Worm (Caenorhabditis elegans) whole organism, young adult: Measurements from ENCODE around the gene cox-6B.

Source experiments
- B0019.2 ChIP-seq: fragments of 200-800 bp; sonication (Bioruptor generic); conservative IDR thresholded peaks from 2 replicates; pipeline ENCODE4 v1.3.6; 2022; ENCODE audit warnings: missing genetic modification reagents, missing genetic modification characterization, missing compliant biosample characterization
- B0261.1 ChIP-seq: sonication (generic microtip); optimal IDR thresholded peaks from 2 replicates; lab custom pipeline; 2016; ENCODE audit warnings: mild to moderate bottlenecking, missing genetic modification characterization, moderate library complexity, missing compliant biosample characterization
- B0336.3 ChIP-seq: fragments of 200-800 bp; sonication (Bioruptor generic); IDR thresholded peaks from 2 replicates; pipeline ENCODE4 v1.3.6; 2022; ENCODE audit warnings: missing genetic modification characterization, missing compliant biosample characterization
- C17E4.6 ChIP-seq: fragments of 200-800 bp; sonication (Bioruptor generic); IDR thresholded peaks from 2 replicates; pipeline ENCODE4 v1.3.6; 2022; ENCODE audit warnings: missing genetic modification reagents, missing genetic modification characterization, missing compliant biosample characterization
- F23B12.7 ChIP-seq: sonication (generic microtip); optimal IDR thresholded peaks from 2 replicates; lab custom pipeline; 2017; ENCODE audit warnings: missing genetic modification characterization, mild to moderate bottlenecking, missing compliant biosample characterization, antibody characterized with exemption, moderate library complexity; ENCODE audit not compliant: insufficient read depth
- F39B2.1 ChIP-seq: fragments of 200-800 bp; sonication (Bioruptor generic); IDR thresholded peaks from 2 replicates; pipeline ENCODE4 v1.3.6; 2022; ENCODE audit warnings: missing genetic modification reagents, missing genetic modification characterization, missing compliant biosample characterization
- F55B11.4 ChIP-seq: sonication (generic microtip); optimal IDR thresholded peaks from 2 replicates; lab custom pipeline; 2016; ENCODE audit warnings: missing compliant biosample characterization, missing genetic modification characterization, borderline replicate concordance; ENCODE audit not compliant: insufficient read depth
- F57C9.4 ChIP-seq: sonication (generic microtip); optimal IDR thresholded peaks from 2 replicates; lab custom pipeline; 2017; ENCODE audit warnings: mild to moderate bottlenecking, missing genetic modification characterization, missing compliant biosample characterization
- T26A5.8 ChIP-seq: sonication (generic microtip); optimal IDR thresholded peaks from 2 replicates; lab custom pipeline; 2016; ENCODE audit warnings: missing genetic modification characterization, missing compliant biosample characterization
- Y53G8AR.9 ChIP-seq: fragments of 200-800 bp; sonication (Bioruptor generic); conservative IDR thresholded peaks from 2 replicates; pipeline ENCODE4 v1.3.6; 2022; ENCODE audit warnings: missing genetic modification reagents, missing genetic modification characterization, missing compliant biosample characterization
- Y95B8A.8 ChIP-seq: fragments of 200-800 bp; sonication (Bioruptor generic); IDR thresholded peaks from 2 replicates; pipeline ENCODE4 v1.3.6; 2022; ENCODE audit warnings: missing genetic modification reagents, missing genetic modification characterization, missing compliant biosample characterization
- ama-1 ChIP-seq, 3 experiments: fragments of 150-350 bp in 1 of 3; sonication (generic microtip) in 2 of 3; optimal IDR thresholded peaks; 2 replicates each; lab custom pipeline; 2014 to 2018; ENCODE audit warnings: missing biosample characterization in 2 of 3, missing genetic modification characterization in 2 of 3, missing genetic modification reagents in 2 of 3
- attf-3 ChIP-seq: fragments of 200-800 bp; sonication (Bioruptor generic); conservative IDR thresholded peaks from 2 replicates; pipeline ENCODE4 v1.3.6; 2022; ENCODE audit warnings: missing genetic modification reagents, missing genetic modification characterization, missing compliant biosample characterization
- bed-2 ChIP-seq: fragments of 200-800 bp; sonication (Bioruptor generic); IDR thresholded peaks from 2 replicates; pipeline ENCODE4 v1.3.6; 2022; ENCODE audit warnings: missing genetic modification reagents, missing genetic modification characterization, missing compliant biosample characterization
- ccch-3 ChIP-seq: fragments of 200-800 bp; sonication (Bioruptor generic); optimal IDR thresholded peaks from 2 replicates; lab custom pipeline; 2018; ENCODE audit warnings: mild to moderate bottlenecking, missing genetic modification characterization, missing compliant biosample characterization
- cebp-1 ChIP-seq, 2 experiments: fragments of 200-800 bp in 1 of 2; sonication (Bioruptor generic) in 1 of 2; sonication (generic microtip) in 1 of 2; IDR thresholded peaks in 1 of 2; optimal IDR thresholded peaks in 1 of 2; 2 replicates each; pipeline versions ENCODE4 v1.3.6 to Lab custom; 2017 to 2022; ENCODE audit warnings: missing compliant biosample characterization in 2 of 2, missing genetic modification characterization in 2 of 2, mild to moderate bottlenecking in 1 of 2, missing genetic modification reagents in 1 of 2, moderate library complexity in 1 of 2
- ceh-27 ChIP-seq: fragments of 200-800 bp; sonication (Bioruptor generic); optimal IDR thresholded peaks from 2 replicates; lab custom pipeline; 2018; ENCODE audit warnings: mild to moderate bottlenecking, missing genetic modification characterization, moderate library complexity, missing compliant biosample characterization
- ceh-40 ChIP-seq: fragments of 200-800 bp; sonication (Bioruptor generic); IDR thresholded peaks from 2 replicates; pipeline ENCODE4 v1.3.6; 2022; ENCODE audit warnings: missing genetic modification characterization, missing compliant biosample characterization
- ceh-91 ChIP-seq: fragments of 200-800 bp; sonication (Bioruptor generic); IDR thresholded peaks from 2 replicates; pipeline ENCODE4 v1.3.6; 2022; ENCODE audit warnings: missing genetic modification reagents, missing genetic modification characterization, missing compliant biosample characterization
- dpl-1 ChIP-seq: fragments of 150-350 bp; optimal IDR thresholded peaks from 2 replicates; lab custom pipeline; 2014; ENCODE audit warnings: missing biosample characterization, missing genetic modification reagents, missing genetic modification characterization
- efl-1 ChIP-seq: fragments of 150-350 bp; optimal IDR thresholded peaks from 2 replicates; lab custom pipeline; 2014; ENCODE audit warnings: missing biosample characterization, missing genetic modification reagents, missing genetic modification characterization
- ekl-4 ChIP-seq: fragments of 200-800 bp; sonication (Bioruptor generic); IDR thresholded peaks from 2 replicates; pipeline ENCODE4 v1.3.6; 2022; ENCODE audit warnings: missing genetic modification reagents, missing genetic modification characterization, missing compliant biosample characterization
- fkh-3 ChIP-seq: sonication (generic microtip); optimal IDR thresholded peaks from 2 replicates; lab custom pipeline; 2016; ENCODE audit warnings: mild to moderate bottlenecking, missing genetic modification characterization, missing compliant biosample characterization
- him-1 ChIP-seq: sonication (generic microtip); optimal IDR thresholded peaks from 2 replicates; lab custom pipeline; 2016; ENCODE audit warnings: missing genotype, missing genetic modification reagents, missing genetic modification characterization, missing compliant biosample characterization
- let-526 ChIP-seq: fragments of 200-800 bp; sonication (Bioruptor generic); IDR thresholded peaks from 2 replicates; pipeline ENCODE4 v1.3.6; 2022; ENCODE audit warnings: missing genetic modification reagents, missing genetic modification characterization, missing compliant biosample characterization
- lin-26 ChIP-seq: fragments of 200-800 bp; sonication (Bioruptor generic); IDR thresholded peaks from 2 replicates; pipeline ENCODE4 v1.3.6; 2022; ENCODE audit warnings: missing genetic modification reagents, missing genetic modification characterization, missing compliant biosample characterization
- lin-40 ChIP-seq: sonication (generic microtip); optimal IDR thresholded peaks from 2 replicates; lab custom pipeline; 2016; ENCODE audit warnings: missing genetic modification characterization, mild to moderate bottlenecking, missing compliant biosample characterization, missing genotype, missing genetic modification reagents
- lin-54 ChIP-seq: fragments of 200-800 bp; sonication (Bioruptor generic); optimal IDR thresholded peaks from 2 replicates; lab custom pipeline; 2018; ENCODE audit warnings: mild to moderate bottlenecking, missing genetic modification characterization, missing compliant biosample characterization
- lir-1 ChIP-seq: fragments of 200-800 bp; sonication (Bioruptor generic); conservative IDR thresholded peaks from 2 replicates; pipeline ENCODE4 v1.3.6; 2022; ENCODE audit warnings: missing genetic modification reagents, missing genetic modification characterization, missing compliant biosample characterization
- madf-8 ChIP-seq: fragments of 200-800 bp; sonication (Bioruptor generic); conservative IDR thresholded peaks from 2 replicates; pipeline ENCODE4 v1.3.6; 2022; ENCODE audit warnings: missing genetic modification reagents, missing genetic modification characterization, missing compliant biosample characterization
- mcd-1 ChIP-seq: fragments of 200-800 bp; sonication (Bioruptor generic); IDR thresholded peaks from 2 replicates; pipeline ENCODE4 v1.3.6; 2022; ENCODE audit warnings: missing genetic modification reagents, missing genetic modification characterization, missing compliant biosample characterization
- mel-28 ChIP-seq: sonication (generic microtip); optimal IDR thresholded peaks from 2 replicates; lab custom pipeline; 2016; ENCODE audit warnings: borderline replicate concordance, mild to moderate bottlenecking, missing genetic modification characterization, missing compliant biosample characterization
- mes-4 ChIP-seq: sonication (generic microtip); optimal IDR thresholded peaks from 2 replicates; lab custom pipeline; 2016; ENCODE audit warnings: missing genotype, missing genetic modification characterization, missing compliant biosample characterization
- mxl-1 ChIP-seq: sonication (generic microtip); optimal IDR thresholded peaks from 2 replicates; lab custom pipeline; 2016; ENCODE audit warnings: missing genetic modification characterization, missing compliant biosample characterization
- nfyb-1 ChIP-seq: fragments of 200-800 bp; sonication (Bioruptor generic); IDR thresholded peaks from 2 replicates; pipeline ENCODE4 v1.3.6; 2022; ENCODE audit warnings: missing genetic modification reagents, missing genetic modification characterization, missing compliant biosample characterization
- nhr-27 ChIP-seq: fragments of 200-800 bp; sonication (Bioruptor generic); optimal IDR thresholded peaks from 2 replicates; lab custom pipeline; 2018; ENCODE audit warnings: mild to moderate bottlenecking, missing genetic modification characterization, moderate library complexity, missing compliant biosample characterization
- pbrm-1 ChIP-seq: fragments of 200-800 bp; sonication (Bioruptor generic); IDR thresholded peaks from 2 replicates; pipeline ENCODE4 v1.3.6; 2022; ENCODE audit warnings: missing genetic modification reagents, missing genetic modification characterization, missing compliant biosample characterization
- rcor-1 ChIP-seq: fragments of 200-800 bp; sonication (Bioruptor generic); IDR thresholded peaks from 2 replicates; pipeline ENCODE4 v1.3.6; 2022; ENCODE audit warnings: missing genetic modification reagents, missing genetic modification characterization, missing compliant biosample characterization
- repo-1 ChIP-seq: sonication (generic microtip); optimal IDR thresholded peaks from 2 replicates; lab custom pipeline; 2017; ENCODE audit warnings: mild to moderate bottlenecking, missing genetic modification characterization, missing compliant biosample characterization
- sdz-38 ChIP-seq: sonication (generic microtip); optimal IDR thresholded peaks from 2 replicates; lab custom pipeline; 2016; ENCODE audit warnings: missing genotype, missing genetic modification characterization, missing compliant biosample characterization
- sea-2 ChIP-seq: fragments of 200-800 bp; sonication (Bioruptor generic); IDR thresholded peaks from 2 replicates; pipeline ENCODE4 v1.3.6; 2022; ENCODE audit warnings: missing genetic modification characterization, missing compliant biosample characterization
- snpc-1.1 ChIP-seq: sonication (generic microtip); optimal IDR thresholded peaks from 2 replicates; lab custom pipeline; 2017; ENCODE audit warnings: missing genetic modification characterization, mild to moderate bottlenecking, missing compliant biosample characterization, antibody characterized with exemption, moderate library complexity, missing genotype, missing genetic modification reagents; ENCODE audit not compliant: insufficient read depth
- snpc-4 ChIP-seq, 5 experiments: fragments of 150-350 bp in 1 of 5; sonication (generic microtip) in 4 of 5; optimal IDR thresholded peaks; 2 replicates each; lab custom pipeline; 2014 to 2018; ENCODE audit warnings: missing genetic modification characterization in 5 of 5, missing biosample characterization in 3 of 5, antibody characterized with exemption in 2 of 5, mild to moderate bottlenecking in 2 of 5, missing compliant biosample characterization in 2 of 5, missing genotype in 2 of 5, moderate library complexity in 2 of 5, missing genetic modification reagents in 1 of 5
- somi-1 ChIP-seq: fragments of 200-800 bp; sonication (Bioruptor generic); optimal IDR thresholded peaks from 2 replicates; lab custom pipeline; 2018; ENCODE audit warnings: mild to moderate bottlenecking, missing genetic modification characterization, missing compliant biosample characterization
- unc-62 ChIP-seq: fragments of 150-350 bp; optimal IDR thresholded peaks from 2 replicates; lab custom pipeline; 2014; ENCODE audit warnings: missing biosample characterization, missing genetic modification reagents, missing genetic modification characterization
- ztf-25 ChIP-seq: fragments of 200-800 bp; sonication (Bioruptor generic); IDR thresholded peaks from 2 replicates; pipeline ENCODE4 v1.3.6; 2022; ENCODE audit warnings: missing genetic modification reagents, missing genetic modification characterization, missing compliant biosample characterization
- ztf-6 ChIP-seq: fragments of 200-800 bp; sonication (Bioruptor generic); IDR thresholded peaks from 2 replicates; pipeline ENCODE4 v1.3.6; 2022; ENCODE audit warnings: missing genetic modification reagents, missing genetic modification characterization, missing compliant biosample characterization

cox-6B gene

ce11 chrIII:2811410-2811809 is 111.9 kb downstream of the cox-6B start:
- TF ChIP-seq bed-2 (GFP tag; lab: Robert Waterston, UW) (no peak), let-526 (GFP tag; lab: Robert Waterston, UW) (no peak), pbrm-1 (GFP tag; lab: Robert Waterston, UW) (peak; percentile 52), sdz-38 (tag; lab: Kevin White, UChicago) (no peak), attf-3 (GFP tag; lab: Robert Waterston, UW) (no peak), lin-40 (tag; lab: Kevin White, UChicago) (peak; percentile 19), F39B2.1 (GFP tag; lab: Robert Waterston, UW) (no peak), F55B11.4 (tag; lab: Kevin White, UChicago) (no peak), snpc-4 (GFP tag; optimal IDR thresholded peaks at IDR 0.05; lab: Kevin White, UChicago) (no peak), snpc-4 (tag; optimal IDR thresholded peaks at IDR 0.05; lab: Kevin White, UChicago) (peak in 2 of 4 experiments; percentile 27 to 37), madf-8 (no peak), somi-1 (GFP tag; lab: Kevin White, UChicago) (no peak), B0019.2 (no peak), mxl-1 (tag; lab: Kevin White, UChicago) (peak; percentile 18), mes-4 (tag; lab: Kevin White, UChicago) (peak; percentile 48), B0336.3 (GFP tag; lab: Robert Waterston, UW) (peak; percentile 67; the same call in 1 of the 2 replicates), F57C9.4 (tag; lab: Kevin White, UChicago) (peak; percentile 45), C17E4.6 (GFP tag; lab: Robert Waterston, UW) (0 out of 2 replicates have a peak, but pooled peaks have one; percentile 26), him-1 (tag; lab: Kevin White, UChicago) (peak; percentile 84), sea-2 (no peak), mcd-1 (GFP tag; lab: Robert Waterston, UW) (peak; percentile 65), rcor-1 (GFP tag; lab: Robert Waterston, UW) (no peak), snpc-1.1 (tag; lab: Kevin White, UChicago) (no peak), ztf-6 (no peak), ekl-4 (GFP tag; lab: Robert Waterston, UW) (peak; percentile 56), mel-28 (no peak), ceh-40 (GFP tag; lab: Robert Waterston, UW) (0 out of 2 replicates have a peak, but pooled peaks have one; percentile 17), nfyb-1 (GFP tag; lab: Robert Waterston, UW) (peak; percentile 24; the same call in 1 of the 2 replicates), ceh-27 (no peak), unc-62 (GFP tag; lab: Kevin White, UChicago) (no peak), fkh-3 (tag; lab: Kevin White, UChicago) (peak; percentile 52), T26A5.8 (peak; percentile 19), dpl-1 (GFP tag; lab: Kevin White, UChicago) (no peak), ama-1 (optimal IDR thresholded peaks at IDR 0.05; lab: Kevin White, UChicago) (no peak), ama-1 (GFP tag; optimal IDR thresholded peaks at IDR 0.05; lab: Kevin White, UChicago) (peak in 1 of 2 experiments; percentile 14), lin-54 (GFP tag; lab: Kevin White, UChicago) (peak; percentile 21), cebp-1 (GFP tag; IDR thresholded peaks at IDR 0.05; lab: Robert Waterston, UW) (no peak), cebp-1 (tag; optimal IDR thresholded peaks at IDR 0.05; lab: Kevin White, UChicago) (peak; percentile 43), lin-26 (GFP tag; lab: Robert Waterston, UW) (no peak), nhr-27 (tag; lab: Kevin White, UChicago) (peak; percentile 49), ztf-25 (no peak; the same call in 1 of the 2 replicates), repo-1 (tag; lab: Kevin White, UChicago) (peak; percentile 30), efl-1 (GFP tag; lab: Kevin White, UChicago) (no peak), ceh-91 (0 out of 2 replicates have a peak, but pooled peaks have one; percentile 31), F23B12.7 (tag; lab: Kevin White, UChicago) (no peak), Y95B8A.8 (GFP tag; lab: Robert Waterston, UW) (no peak), Y53G8AR.9 (GFP tag; lab: Robert Waterston, UW) (0 out of 2 replicates have a peak, but pooled peaks have one; percentile 42), B0261.1 (tag; lab: Kevin White, UChicago) (peak; percentile 4), ccch-3 (GFP tag; lab: Kevin White, UChicago) (no peak), lir-1 (GFP tag; lab: Robert Waterston, UW) (no peak)
